Worm (Caenorhabditis elegans): ENCODE measurements around the gene C37E2.3.
A peak's percentile ranks its signal among the peaks of the same experiment; 100 is the strongest.

The C37E2.3 gene

ce11 chrX:14214520-14215023, 34.3 kb downstream of the C37E2.3 start, which contains the start of gene K06G5.1:
TSS of gene K06G5.1 (plus strand) at chrX:14214973.
- peak; percentile 23 for TF ChIP-seq tlp-1 (tag; optimal IDR thresholded peaks at IDR 0.05)
- peak in 1 of 2 experiments; percentile 44 for TF ChIP-seq lin-35 (GFP tag; optimal IDR thresholded peaks at IDR 0.05)
- TF ChIP-seq nhr-90 (tag; optimal IDR thresholded peaks at IDR 0.05; ENCODE audit: poor library complexity): peak; percentile 33
- TF ChIP-seq snpc-4 (tag; optimal IDR thresholded peaks at IDR 0.05): no peak
- no peak for TF ChIP-seq unc-130 (tag; optimal IDR thresholded peaks at IDR 0.05)
- TF ChIP-seq elt-2 (tag; optimal IDR thresholded peaks at IDR 0.05): peak; percentile 98
- no peak for TF ChIP-seq xbp-1 (tag; optimal IDR thresholded peaks at IDR 0.05)
- TF ChIP-seq hpl-2 (GFP tag; optimal IDR thresholded peaks at IDR 0.05): peak; percentile 14
- TF ChIP-seq pax-3 (tag; optimal IDR thresholded peaks at IDR 0.05): peak; percentile 3
- no peak for TF ChIP-seq ztf-4 (tag; optimal IDR thresholded peaks at IDR 0.05)
- no peak for TF ChIP-seq mab-9 (GFP tag; IDR thresholded peaks at IDR 0.05)
- no peak for TF ChIP-seq ztf-11 (tag; optimal IDR thresholded peaks at IDR 0.05)
- TF ChIP-seq efl-3 (GFP tag; optimal IDR thresholded peaks at IDR 0.05): no peak
- peak; percentile 20 for TF ChIP-seq nhr-20 (tag; optimal IDR thresholded peaks at IDR 0.05)
- peak; percentile 80 for TF ChIP-seq pqm-1 (tag; optimal IDR thresholded peaks at IDR 0.05)

ce11 chrX:14223156-14223555, 42.9 kb downstream of the C37E2.3 start, which contains the start of gene K06G5.3:
TSS of gene K06G5.3 (minus strand) at chrX:14223256.
- TF ChIP-seq pag-3 (tag; optimal IDR thresholded peaks at IDR 0.05; ENCODE audit: borderline replicate concordance, insufficient read depth): no peak
- TF ChIP-seq nhr-47 (tag; optimal IDR thresholded peaks at IDR 0.05): no peak
- no peak for TF ChIP-seq elt-2 (tag; optimal IDR thresholded peaks at IDR 0.05)
- TF ChIP-seq tlp-1 (tag; optimal IDR thresholded peaks at IDR 0.05): no peak
- no peak for TF ChIP-seq alr-1 (tag; optimal IDR thresholded peaks at IDR 0.05; ENCODE audit: borderline replicate concordance)
- TF ChIP-seq dpl-1 (GFP tag; optimal IDR thresholded peaks at IDR 0.05): no peak
- no peak for TF ChIP-seq ztf-4 (tag; optimal IDR thresholded peaks at IDR 0.05)
- no peak for TF ChIP-seq ztf-11 (tag; optimal IDR thresholded peaks at IDR 0.05)
- TF ChIP-seq mep-1 (tag; optimal IDR thresholded peaks at IDR 0.05): no peak
- no peak for TF ChIP-seq nhr-71 (tag; optimal IDR thresholded peaks at IDR 0.05)
- TF ChIP-seq ces-1 (GFP tag; optimal IDR thresholded peaks at IDR 0.05): no peak
- TF ChIP-seq ets-5 (GFP tag; IDR thresholded peaks at IDR 0.05): no peak
- no peak for TF ChIP-seq pqm-1 (tag; optimal IDR thresholded peaks at IDR 0.05)
- no peak for TF ChIP-seq xbp-1 (tag; optimal IDR thresholded peaks at IDR 0.05)
- TF ChIP-seq lir-3 (tag; optimal IDR thresholded peaks at IDR 0.05; ENCODE audit: poor library complexity): no peak
- TF ChIP-seq hlh-4 (tag; optimal IDR thresholded peaks at IDR 0.05): no peak

ce11 chrX:14225273-14225672, 45.0 kb downstream of the C37E2.3 start, which contains the start of gene cyp-13B2:
TSS of gene cyp-13B2 (plus strand) at chrX:14225573.
- TF ChIP-seq C04F5.9 (tag; optimal IDR thresholded peaks at IDR 0.05) (no peak), efl-1 (optimal IDR thresholded peaks at IDR 0.05) (no peak), efl-1 (GFP tag; optimal IDR thresholded peaks at IDR 0.05 in 1 of 2) (peak in 1 of 2 experiments; percentile 4)

DNA sequence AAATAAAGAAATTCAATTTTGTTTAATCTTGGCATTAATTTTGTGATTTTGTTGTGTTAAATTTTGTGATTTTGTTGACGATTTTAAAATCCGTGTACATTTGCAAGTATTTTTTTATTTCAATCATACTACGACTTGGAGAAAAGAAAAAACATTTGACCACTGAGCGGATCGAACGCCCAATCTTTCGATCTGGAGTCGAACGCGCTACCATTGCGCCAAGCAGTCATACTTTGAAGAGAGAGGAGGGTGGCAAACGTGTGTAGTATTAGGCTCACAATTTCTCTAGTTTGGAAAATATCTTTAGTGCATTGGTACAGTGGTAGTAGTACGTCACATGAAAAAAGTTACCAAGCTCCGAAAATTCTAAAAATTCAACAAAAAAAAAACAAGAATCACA, 48.5 kb downstream of the C37E2.3 start:
- TF ChIP-seq ceh-82 (tag; optimal IDR thresholded peaks at IDR 0.05): no peak
- TF ChIP-seq nhr-20 (tag; optimal IDR thresholded peaks at IDR 0.05): peak; percentile 11
- peak; percentile 16 for TF ChIP-seq nhr-90 (tag; optimal IDR thresholded peaks at IDR 0.05; ENCODE audit: poor library complexity)

All from whole organism, L1 larva.